Fruit fly (Drosophila melanogaster): ENCODE measurements around the gene Trs33.

The Trs33 gene

dm6 chr3R:15371833-15372232 is 21.0 kb upstream of the Trs33 start, which contains the start of the genes Ccm3 and CG6136 (continued):
- TF ChIP-seq CG7368 (GFP tag; optimal IDR thresholded peaks at IDR 0.05): no peak
- TF ChIP-seq spab (GFP tag; optimal IDR thresholded peaks at IDR 0.05): no peak
- no peak for TF ChIP-seq Hr4 (GFP tag; optimal IDR thresholded peaks at IDR 0.05)
- TF ChIP-seq CG8119 (GFP tag; IDR thresholded peaks at IDR 0.05): no peak
- TF ChIP-seq Eip75B (GFP tag; optimal IDR thresholded peaks at IDR 0.05): peak; percentile 32
- TF ChIP-seq CG15336 (GFP tag; IDR thresholded peaks at IDR 0.05): no peak
- no peak for TF ChIP-seq CG6808 (GFP tag; optimal IDR thresholded peaks at IDR 0.05)
- no peak for TF ChIP-seq CG8319 (GFP tag; optimal IDR thresholded peaks at IDR 0.05)
- no peak for TF ChIP-seq net (GFP tag; optimal IDR thresholded peaks at IDR 0.05)
- no peak for TF ChIP-seq CG1621 (tag; optimal IDR thresholded peaks at IDR 0.05)
- no peak for TF ChIP-seq Eip93F (GFP tag; optimal IDR thresholded peaks at IDR 0.05)
- no peak for TF ChIP-seq CG8632 (GFP tag; optimal IDR thresholded peaks at IDR 0.05)
- no peak for TF ChIP-seq Ets21C (GFP tag; optimal IDR thresholded peaks at IDR 0.05)
- TF ChIP-seq topi (GFP tag; optimal IDR thresholded peaks at IDR 0.05): peak; percentile 47

DNA sequence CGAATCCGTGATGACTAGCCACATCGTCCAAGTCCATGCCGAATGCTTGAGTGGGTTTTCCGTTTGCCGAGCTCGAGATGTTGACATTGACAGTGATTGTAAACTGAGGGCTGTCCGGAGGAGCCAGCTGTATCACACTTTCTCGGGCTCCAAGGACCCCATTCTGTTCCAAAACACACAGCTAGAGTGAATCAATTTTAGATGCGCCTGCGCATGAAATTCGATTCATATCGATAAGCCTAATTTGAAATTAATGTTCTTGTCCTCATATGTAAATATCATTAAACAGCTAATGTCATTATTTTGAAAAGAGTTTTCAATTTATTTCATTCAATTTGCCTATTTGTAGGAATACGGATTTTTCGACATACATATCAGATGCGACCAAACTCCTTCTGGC is 18.9 kb upstream of the Trs33 start, which contains the start of gene CG14868:
Gene CG14868, minus strand, starts transcription at position 204 of the 400 bp plus-strand sequence.
- TF ChIP-seq net (GFP tag; optimal IDR thresholded peaks at IDR 0.05): no peak
- no peak for TF ChIP-seq CG34406 (GFP tag; optimal IDR thresholded peaks at IDR 0.05)
- TF ChIP-seq topi (GFP tag; optimal IDR thresholded peaks at IDR 0.05): no peak
- TF ChIP-seq CG8119 (GFP tag; IDR thresholded peaks at IDR 0.05): no peak

dm6 chr3R:15367477-15367876 is 16.7 kb upstream of the Trs33 start, which contains the start of gene CG34404:
Gene CG34404 (minus strand): TSS chr3R:15367665.
- TF ChIP-seq Hr38 (GFP tag; optimal IDR thresholded peaks at IDR 0.05) (no peak), cyc (GFP tag; optimal IDR thresholded peaks at IDR 0.05) (no peak), Smox (GFP tag; optimal IDR thresholded peaks at IDR 0.05) (no peak), CG7368 (GFP tag; optimal IDR thresholded peaks at IDR 0.05) (no peak), pdm3 (GFP tag; optimal IDR thresholded peaks at IDR 0.05) (no peak), CG3032 (tag; optimal IDR thresholded peaks at IDR 0.05) (no peak), Sox102F (GFP tag; optimal IDR thresholded peaks at IDR 0.05) (no peak), CG16779 (tag; optimal IDR thresholded peaks at IDR 0.05) (no peak), salr (GFP tag; optimal IDR thresholded peaks at IDR 0.05) (no peak), Eip78C (GFP tag) (peak; percentile 40), CG6276 (GFP tag; optimal IDR thresholded peaks at IDR 0.05) (no peak), lz (GFP tag; optimal IDR thresholded peaks at IDR 0.05) (no peak), esn (GFP tag; optimal IDR thresholded peaks at IDR 0.05) (peak; percentile 22), CG11294 (GFP tag; IDR thresholded peaks at IDR 0.05) (no peak), CG8119 (GFP tag; IDR thresholded peaks at IDR 0.05) (no peak), CG10669 (GFP tag; optimal IDR thresholded peaks at IDR 0.05) (no peak), Met (GFP tag; optimal IDR thresholded peaks at IDR 0.05) (no peak)

- peak; percentile 76 for TF ChIP-seq eg (GFP tag; IDR thresholded peaks at IDR 0.05)
- TF ChIP-seq ss (GFP tag; optimal IDR thresholded peaks at IDR 0.05): no peak
- TF ChIP-seq achi (GFP tag; optimal IDR thresholded peaks at IDR 0.05): no peak
- TF ChIP-seq Blimp-1 (GFP tag; optimal IDR thresholded peaks at IDR 0.05): no peak
- peak; percentile 94 for TF ChIP-seq svp (GFP tag)
- TF ChIP-seq Eip78C (GFP tag): peak; percentile 73
- TF ChIP-seq CG11294 (GFP tag; IDR thresholded peaks at IDR 0.05): no peak
- peak; percentile 68 for TF ChIP-seq esn (GFP tag; optimal IDR thresholded peaks at IDR 0.05)
- peak; percentile 35 for TF ChIP-seq CG3032 (tag; optimal IDR thresholded peaks at IDR 0.05)
- no peak for TF ChIP-seq Eip75B (GFP tag; optimal IDR thresholded peaks at IDR 0.05)
- TF ChIP-seq CG8119 (GFP tag; IDR thresholded peaks at IDR 0.05): peak; percentile 74; the same call in 2 of the 3 replicates
- no peak for TF ChIP-seq CG6276 (GFP tag; optimal IDR thresholded peaks at IDR 0.05)
- TF ChIP-seq Sox102F (GFP tag; optimal IDR thresholded peaks at IDR 0.05): no peak
- no peak for TF ChIP-seq acj6 (GFP tag; optimal IDR thresholded peaks at IDR 0.05)
- no peak for TF ChIP-seq CG32006 (GFP tag; optimal IDR thresholded peaks at IDR 0.05)
- TF ChIP-seq lz (GFP tag; optimal IDR thresholded peaks at IDR 0.05): peak; percentile 43
- TF ChIP-seq CG6808 (GFP tag; optimal IDR thresholded peaks at IDR 0.05): no peak
- TF ChIP-seq net (GFP tag; optimal IDR thresholded peaks at IDR 0.05): no peak
- TF ChIP-seq CG6163 (GFP tag; IDR thresholded peaks at IDR 0.05): peak; percentile 60; the same call in 2 of the 3 replicates
- TF ChIP-seq Sox15 (GFP tag; optimal IDR thresholded peaks at IDR 0.05): no peak
- TF ChIP-seq CG4318 (GFP tag; optimal IDR thresholded peaks at IDR 0.05): no peak
- peak; percentile 18 for TF ChIP-seq CG31627 (GFP tag; optimal IDR thresholded peaks at IDR 0.05)
- TF ChIP-seq CG6792 (GFP tag; optimal IDR thresholded peaks at IDR 0.05): peak; percentile 50
- TF ChIP-seq CG8632 (GFP tag; optimal IDR thresholded peaks at IDR 0.05): no peak
- TF ChIP-seq Ets96B (tag; optimal IDR thresholded peaks at IDR 0.05): peak; percentile 57
- TF ChIP-seq dsx (GFP tag; optimal IDR thresholded peaks at IDR 0.05; ENCODE audit: poor library complexity, severe bottlenecking): peak; percentile 58
- TF ChIP-seq fd59A (GFP tag; optimal IDR thresholded peaks at IDR 0.05): no peak
- TF ChIP-seq cyc (GFP tag; optimal IDR thresholded peaks at IDR 0.05): peak; percentile 21
Measured at dm6 chr3R:15366839-15367238, 16.0 kb upstream of the Trs33 start.

Data from whole organism, prepupa.